Fruit fly (Drosophila melanogaster) whole organism, embryonic: Measurements from ENCODE around the gene Targ2.
A peak's percentile ranks its signal among the peaks of the same experiment; 100 is the strongest.

Experiments used
- Adf1 ChIP-seq: fragments of 200-800 bp; sonication (Bioruptor generic); IDR thresholded peaks from 2 replicates; pipeline ENCODE4 v1.3.6; 2022; ENCODE audit warnings: missing biosample characterization, missing genetic modification characterization
- Atf6 ChIP-seq: fragments of 200-800 bp; sonication (Bioruptor generic); IDR thresholded peaks from 2 replicates; pipeline ENCODE4 v1.3.6; 2022; ENCODE audit warnings: missing biosample characterization, missing genetic modification characterization
- CG10654 ChIP-seq: fragments of 200-800 bp; sonication (Bioruptor generic); optimal IDR thresholded peaks from 2 replicates; lab custom pipeline; 2016; ENCODE audit warnings: missing biosample characterization, missing genetic modification characterization
- CG11085 ChIP-seq: fragments of 200-800 bp; sonication (Bioruptor generic); IDR thresholded peaks from 2 replicates; pipeline ENCODE4 v1.3.6; 2022; ENCODE audit warnings: missing biosample characterization, missing genetic modification characterization
- CG11456 ChIP-seq: fragments of 200-800 bp; sonication (Bioruptor generic); IDR thresholded peaks from 3 replicates; pipeline ENCODE4 v1.3.6; 2022; ENCODE audit warnings: missing biosample characterization, missing genetic modification characterization
- CG12236 ChIP-seq: fragments of 200-800 bp; sonication (Bioruptor generic); optimal IDR thresholded peaks from 2 replicates; lab custom pipeline; 2016; ENCODE audit warnings: missing biosample characterization, missing genetic modification characterization
- CG12299 ChIP-seq: fragments of 200-800 bp; sonication (Bioruptor generic); optimal IDR thresholded peaks from 2 replicates; lab custom pipeline; 2018; ENCODE audit warnings: missing biosample characterization, mild to moderate bottlenecking, missing genetic modification characterization
- CG12391 ChIP-seq: fragments of 200-800 bp; sonication (Bioruptor generic); optimal IDR thresholded peaks from 3 replicates; lab custom pipeline; 2018; ENCODE audit warnings: missing biosample characterization, mild to moderate bottlenecking, missing genetic modification characterization, moderate library complexity
- CG14050 ChIP-seq: fragments of 200-800 bp; sonication (Bioruptor generic); IDR thresholded peaks from 3 replicates; pipeline ENCODE4 v1.3.6; 2022; ENCODE audit warnings: missing biosample characterization, missing genetic modification characterization
- CG14965 ChIP-seq: fragments of 200-800 bp; sonication (Bioruptor generic); optimal IDR thresholded peaks from 2 replicates; lab custom pipeline; 2016; ENCODE audit warnings: missing biosample characterization, missing genetic modification characterization, borderline replicate concordance
- CG16863 ChIP-seq: fragments of 200-800 bp; sonication (Bioruptor generic); optimal IDR thresholded peaks from 3 replicates; lab custom pipeline; 2016; ENCODE audit warnings: missing biosample characterization, missing genetic modification characterization
- CG17802 ChIP-seq: fragments of 200-800 bp; sonication (Bioruptor generic); optimal IDR thresholded peaks from 2 replicates; lab custom pipeline; 2018; ENCODE audit warnings: missing biosample characterization, mild to moderate bottlenecking, missing genetic modification characterization, moderate library complexity
- CG2875 ChIP-seq: fragments of 200-800 bp; sonication (Bioruptor generic); optimal IDR thresholded peaks from 2 replicates; lab custom pipeline; 2017; ENCODE audit warnings: missing biosample characterization, mild to moderate bottlenecking, missing genetic modification characterization, missing genetic modification reagents
- CG3065 ChIP-seq: fragments of 200-800 bp; sonication (Bioruptor generic); optimal IDR thresholded peaks from 2 replicates; lab custom pipeline; 2016; ENCODE audit warnings: missing biosample characterization, missing genetic modification characterization
- CG31441 ChIP-seq: fragments of 200-800 bp; sonication (Bioruptor generic); IDR thresholded peaks from 2 replicates; pipeline ENCODE4 v1.3.6; 2022; ENCODE audit warnings: missing biosample characterization, missing genetic modification characterization
- CG32772 ChIP-seq: fragments of 200-800 bp; sonication (Bioruptor generic); IDR thresholded peaks from 2 replicates; pipeline ENCODE4 v1.3.6; 2022; ENCODE audit warnings: missing biosample characterization, missing genetic modification characterization
- CG3838 ChIP-seq: fragments of 200-800 bp; sonication (Bioruptor generic); optimal IDR thresholded peaks from 3 replicates; lab custom pipeline; 2016; ENCODE audit warnings: missing biosample characterization, missing genetic modification characterization
- CG4360 ChIP-seq: fragments of 200-800 bp; sonication (Bioruptor generic); IDR thresholded peaks from 2 replicates; pipeline ENCODE4 v1.3.6; 2022; ENCODE audit warnings: missing biosample characterization, missing genetic modification characterization
- CG6272 ChIP-seq: fragments of 200-800 bp; sonication (Bioruptor generic); IDR thresholded peaks from 2 replicates; pipeline ENCODE4 v1.3.6; 2022; ENCODE audit warnings: missing biosample characterization, missing genetic modification characterization
- CG8281 ChIP-seq: fragments of 200-800 bp; sonication (Bioruptor generic); optimal IDR thresholded peaks from 2 replicates; lab custom pipeline; 2018; ENCODE audit warnings: missing biosample characterization, mild to moderate bottlenecking, missing genetic modification characterization, moderate library complexity
- Camta ChIP-seq: fragments of 200-800 bp; sonication (Bioruptor generic); optimal IDR thresholded peaks from 2 replicates; lab custom pipeline; 2016; ENCODE audit warnings: missing biosample characterization, missing genetic modification characterization
- Dbx ChIP-seq: fragments of 200-800 bp; sonication (Bioruptor generic); IDR thresholded peaks from 3 replicates; pipeline ENCODE4 v1.3.6; 2022; ENCODE audit warnings: missing biosample characterization, missing genetic modification characterization
- Dref ChIP-seq: fragments of 200-800 bp; sonication (Bioruptor generic); IDR thresholded peaks from 2 replicates; pipeline ENCODE4 v1.3.6; 2022; ENCODE audit warnings: missing biosample characterization, missing genetic modification characterization
- Eip74EF ChIP-seq, 2 experiments: fragments of 200-800 bp in 1 of 2; fragments of >200 bp in 1 of 2; sonication (Bioruptor generic) in 1 of 2; optimal IDR thresholded peaks; 2 replicates each; lab custom pipeline; 2017 to 2019; ENCODE audit warnings: missing biosample characterization in 2 of 2, missing genetic modification characterization in 2 of 2, mild to moderate bottlenecking in 1 of 2, moderate library complexity in 1 of 2
- Fer1 ChIP-seq: fragments of 200-800 bp; sonication (Bioruptor generic); optimal IDR thresholded peaks from 2 replicates; lab custom pipeline; 2017; ENCODE audit warnings: missing biosample characterization, mild to moderate bottlenecking, missing genetic modification characterization
- Gug ChIP-seq: fragments of 200-800 bp; sonication (Bioruptor generic); IDR thresholded peaks from 4 replicates; pipeline ENCODE4 v1.3.6; 2022; ENCODE audit warnings: missing biosample characterization, missing genetic modification characterization
- Hsf ChIP-seq: fragments of 200-800 bp; sonication (Bioruptor generic); optimal IDR thresholded peaks from 3 replicates; lab custom pipeline; 2016; ENCODE audit warnings: missing biosample characterization, missing genetic modification characterization
- MESR4 ChIP-seq: fragments of 200-800 bp; sonication (Bioruptor generic); optimal IDR thresholded peaks from 2 replicates; lab custom pipeline; 2018; ENCODE audit warnings: missing biosample characterization, mild to moderate bottlenecking, missing genetic modification characterization, moderate library complexity
- Nf-YA ChIP-seq: fragments of 200-800 bp; sonication (Bioruptor generic); IDR thresholded peaks from 2 replicates; pipeline ENCODE4 v1.3.6; 2022; ENCODE audit warnings: missing biosample characterization, missing genetic modification characterization
- Oaz ChIP-seq: fragments of 200-800 bp; sonication (Bioruptor generic); IDR thresholded peaks from 2 replicates; pipeline ENCODE4 v1.3.6; 2022; ENCODE audit warnings: missing biosample characterization, missing genetic modification characterization
- abd-A ChIP-seq: fragments of 200-800 bp; sonication (Bioruptor generic); optimal IDR thresholded peaks from 3 replicates; lab custom pipeline; 2019; ENCODE audit warnings: missing biosample characterization, mild to moderate bottlenecking, missing genetic modification characterization, moderate library complexity
- bab2 ChIP-seq: fragments of 200-800 bp; sonication (Bioruptor generic); optimal IDR thresholded peaks from 2 replicates; lab custom pipeline; 2016; ENCODE audit warnings: missing biosample characterization, missing genetic modification characterization
- bowl ChIP-seq: fragments of 200-800 bp; sonication (Bioruptor generic); IDR thresholded peaks from 2 replicates; pipeline ENCODE4 v1.3.6; 2022; ENCODE audit warnings: missing biosample characterization, missing genetic modification characterization
- cas ChIP-seq: fragments of 200-800 bp; sonication (Bioruptor generic); IDR thresholded peaks from 2 replicates; pipeline ENCODE4 v1.3.6; 2022; ENCODE audit warnings: missing biosample characterization, missing genetic modification characterization
- disco-r ChIP-seq: fragments of 200-800 bp; sonication (Bioruptor generic); optimal IDR thresholded peaks from 2 replicates; lab custom pipeline; 2016; ENCODE audit warnings: missing biosample characterization, missing genetic modification characterization
- en ChIP-seq: fragments of 200-800 bp; sonication (Bioruptor generic); optimal IDR thresholded peaks from 2 replicates; lab custom pipeline; 2016; ENCODE audit warnings: missing biosample characterization, missing genetic modification characterization
- hb ChIP-seq: fragments of 200-800 bp; sonication (Bioruptor generic); IDR thresholded peaks from 3 replicates; pipeline ENCODE4 v1.3.6; 2022; ENCODE audit warnings: missing biosample characterization, missing genetic modification characterization; ENCODE audit not compliant: partially characterized antibody
- hkb ChIP-seq, 2 experiments: fragments of 200-800 bp in 1 of 2; fragments of >200 bp in 1 of 2; sonication (Bioruptor generic) in 1 of 2; IDR thresholded peaks in 1 of 2; optimal IDR thresholded peaks in 1 of 2; 2 replicates each; pipeline versions ENCODE4 v1.3.6 to Lab custom; 2017 to 2022; ENCODE audit warnings: missing biosample characterization in 1 of 2, missing genetic modification characterization in 1 of 2
- hth ChIP-seq: fragments of >200 bp; optimal IDR thresholded peaks from 2 replicates; lab custom pipeline; 2017; ENCODE audit warnings: inconsistent platforms
- inv ChIP-seq: fragments of 200-800 bp; sonication (Bioruptor generic); IDR thresholded peaks from 2 replicates; pipeline ENCODE4 v1.3.6; 2022; ENCODE audit warnings: missing biosample characterization, missing genetic modification characterization; ENCODE audit not compliant: partially characterized antibody
- nerfin-1 ChIP-seq: fragments of 200-800 bp; sonication (Bioruptor generic); optimal IDR thresholded peaks from 3 replicates; lab custom pipeline; 2019; ENCODE audit warnings: missing biosample characterization, mild to moderate bottlenecking, missing genetic modification characterization, moderate library complexity
- pfk ChIP-seq: fragments of 200-800 bp; sonication (Bioruptor generic); optimal IDR thresholded peaks from 2 replicates; lab custom pipeline; 2018; ENCODE audit warnings: missing biosample characterization, mild to moderate bottlenecking, missing genetic modification characterization, moderate library complexity
- pum ChIP-seq: fragments of 200-800 bp; sonication (Bioruptor generic); optimal IDR thresholded peaks from 2 replicates; lab custom pipeline; 2016; ENCODE audit warnings: missing biosample characterization, missing genetic modification characterization
- row ChIP-seq: fragments of 200-800 bp; sonication (Bioruptor generic); IDR thresholded peaks from 3 replicates; pipeline ENCODE4 v1.3.6; 2022; ENCODE audit warnings: missing biosample characterization, missing genetic modification characterization
- run ChIP-seq: fragments of 200-800 bp; sonication (Bioruptor generic); optimal IDR thresholded peaks from 3 replicates; lab custom pipeline; 2018; ENCODE audit warnings: missing biosample characterization, mild to moderate bottlenecking, missing genetic modification characterization
- salm ChIP-seq: fragments of 200-800 bp; sonication (Bioruptor generic); optimal IDR thresholded peaks from 2 replicates; lab custom pipeline; 2018; ENCODE audit warnings: missing biosample characterization, mild to moderate bottlenecking, missing genetic modification characterization
- sr ChIP-seq: fragments of 200-800 bp; sonication (Bioruptor generic); IDR thresholded peaks from 3 replicates; pipeline ENCODE4 v1.3.6; 2022; ENCODE audit warnings: missing biosample characterization, missing genetic modification characterization
- stc ChIP-seq: fragments of 200-800 bp; sonication (Bioruptor generic); IDR thresholded peaks from 2 replicates; pipeline ENCODE4 v1.3.6; 2022; ENCODE audit warnings: missing biosample characterization, missing genetic modification characterization
- tin ChIP-seq: fragments of 200-800 bp; sonication (Bioruptor generic); optimal IDR thresholded peaks from 3 replicates; lab custom pipeline; 2016; ENCODE audit warnings: missing biosample characterization, missing genetic modification characterization
- twi ChIP-seq: fragments of 200-800 bp; optimal IDR thresholded peaks from 2 replicates; lab custom pipeline; 2019; ENCODE audit warnings: missing biosample characterization, mild to moderate bottlenecking, missing genetic modification characterization, moderate library complexity

The Targ2 gene

dm6 chr3L:21185622-21186021 is 17.4 kb downstream of the Targ2 start (continued):
- TF ChIP-seq CG3838 (GFP tag; lab: Kevin White, UChicago) (no peak), cas (GFP tag; lab: Robert Waterston, UW) (no peak), abd-A (tag; lab: Kevin White, UChicago) (peak; percentile 55), nerfin-1 (tag; lab: Kevin White, UChicago) (no peak), CG6272 (GFP tag; lab: Robert Waterston, UW) (no peak), CG12236 (GFP tag; lab: Kevin White, UChicago) (no peak), CG11085 (GFP tag; lab: Robert Waterston, UW) (no peak), disco-r (GFP tag; lab: Kevin White, UChicago) (no peak), CG11456 (GFP tag; lab: Robert Waterston, UW) (no peak), CG4360 (GFP tag; lab: Robert Waterston, UW) (no peak), Atf6 (GFP tag; lab: Robert Waterston, UW) (no peak), MESR4 (GFP tag; lab: Kevin White, UChicago) (no peak), salm (tag; lab: Kevin White, UChicago) (no peak), Dbx (GFP tag; lab: Robert Waterston, UW) (no peak), Eip74EF (GFP tag; optimal IDR thresholded peaks at IDR 0.05; lab: Kevin White, UChicago) (no peak), row (GFP tag; lab: Robert Waterston, UW) (peak; percentile 38; the same call in 1 of the 3 replicates), Gug (GFP tag; lab: Robert Waterston, UW) (no peak), Dref (GFP tag; lab: Robert Waterston, UW) (no peak), Nf-YA (GFP tag; lab: Robert Waterston, UW) (no peak), CG17802 (tag; lab: Kevin White, UChicago) (no peak), run (tag; lab: Kevin White, UChicago) (no peak)

- peak; percentile 7 for TF ChIP-seq CG16863
- TF ChIP-seq CG3065 (GFP tag; lab: Kevin White, UChicago) = no peak
- peak; percentile 68 for TF ChIP-seq CG12391 (tag; lab: Kevin White, UChicago)
- TF ChIP-seq pfk (GFP tag; lab: Kevin White, UChicago) = no peak
- no peak for TF ChIP-seq CG2875
- peak; percentile 36 for TF ChIP-seq Camta (GFP tag; lab: Kevin White, UChicago)
- TF ChIP-seq Hsf (GFP tag; lab: Kevin White, UChicago) = peak; percentile 72
- peak; percentile 16 for TF ChIP-seq CG12299 (tag; lab: Kevin White, UChicago)
- peak; percentile 52 for TF ChIP-seq CG8281 (tag; lab: Kevin White, UChicago)
- TF ChIP-seq Oaz = 0 out of 2 replicates have a peak, but pooled peaks have one; percentile 24
- peak; percentile 16; the same call in 1 of the 2 replicates for TF ChIP-seq bowl (GFP tag; lab: Robert Waterston, UW)
- no peak for TF ChIP-seq hth (lab: Kevin White, UChicago)
- peak; percentile 53; the same call in 1 of the 3 replicates for TF ChIP-seq CG14050 (GFP tag; lab: Robert Waterston, UW)
- TF ChIP-seq bab2 (GFP tag; lab: Kevin White, UChicago) = peak; percentile 49
- peak; percentile 12 for TF ChIP-seq tin (GFP tag; lab: Kevin White, UChicago)
- TF ChIP-seq pum (GFP tag; lab: Kevin White, UChicago) = peak; percentile 37
- peak; percentile 62 for TF ChIP-seq Adf1 (GFP tag; lab: Robert Waterston, UW)
- no peak for TF ChIP-seq hb (GFP tag; lab: Robert Waterston, UW)
- no peak for TF ChIP-seq en
- TF ChIP-seq inv (GFP tag; lab: Robert Waterston, UW) = no peak
- no peak for TF ChIP-seq CG14965 (GFP tag; lab: Kevin White, UChicago)
- TF ChIP-seq CG32772 (GFP tag; lab: Robert Waterston, UW) = peak; percentile 61; the same call in 1 of the 2 replicates
- no peak for TF ChIP-seq hkb (optimal IDR thresholded peaks at IDR 0.05; lab: Kevin White, UChicago)
- peak; percentile 66 for TF ChIP-seq hkb (GFP tag; IDR thresholded peaks at IDR 0.05; lab: Robert Waterston, UW)
- no peak for TF ChIP-seq twi
- peak; percentile 40 for TF ChIP-seq CG10654 (GFP tag; lab: Kevin White, UChicago)
- TF ChIP-seq CG31441 (GFP tag; lab: Robert Waterston, UW) = no peak
- TF ChIP-seq Fer1 (GFP tag; lab: Kevin White, UChicago) = peak; percentile 67
- TF ChIP-seq stc (GFP tag; lab: Robert Waterston, UW) = peak; percentile 70
- no peak for TF ChIP-seq sr (GFP tag; lab: Robert Waterston, UW)
Observed at dm6 chr3L:21176935-21177581, 26.0 kb downstream of the Targ2 start.
